Fruit fly (Drosophila melanogaster) whole organism, pupa: ENCODE results near the gene CG15293.
A peak's percentile ranks its signal among the peaks of the same experiment; 100 is the strongest.

Experiments
- CG12605 ChIP-seq: fragments of 200-800 bp; sonication (Bioruptor generic); IDR thresholded peaks from 2 replicates; pipeline ENCODE4 v1.3.6; 2022; ENCODE audit warnings: missing biosample characterization, missing genetic modification characterization
- CG15710 ChIP-seq: fragments of 200-800 bp; sonication (Bioruptor generic); optimal IDR thresholded peaks from 2 replicates; lab custom pipeline; 2018; ENCODE audit warnings: missing biosample characterization, mild to moderate bottlenecking, missing genetic modification characterization, moderate library complexity
- Pif1A ChIP-seq: fragments of 200-800 bp; sonication (Bioruptor generic); optimal IDR thresholded peaks from 3 replicates; lab custom pipeline; 2016; ENCODE audit warnings: missing biosample characterization, missing genetic modification characterization

DNA sequence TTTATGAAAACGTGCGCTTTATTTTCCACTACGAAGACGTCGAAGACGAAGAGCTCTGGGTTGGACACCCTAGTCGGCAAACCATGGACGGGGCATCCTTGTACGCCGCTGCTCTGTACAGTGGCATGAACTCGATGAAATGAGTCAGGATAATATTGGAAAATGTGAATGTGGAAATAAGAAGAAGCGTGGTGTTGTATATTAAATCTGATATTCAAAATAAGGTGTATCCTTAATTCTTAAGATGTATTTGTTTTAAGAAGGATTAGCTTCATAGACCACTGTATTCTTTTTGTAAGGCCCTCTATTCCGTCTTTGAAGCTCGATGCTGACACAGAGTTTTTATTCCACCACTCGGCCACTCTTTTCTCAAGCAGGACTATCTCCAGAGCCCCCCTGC is 32.0 kb upstream of the CG15293 start:
- TF ChIP-seq Pif1A (no peak), CG12605 (GFP tag; lab: Robert Waterston, UW) (0 out of 2 replicates have a peak, but pooled peaks have one; percentile 21), CG15710 (tag; lab: Kevin White, UChicago) (peak; percentile 50)
